Fruit fly (Drosophila melanogaster) whole organism, embryonic: ENCODE data around the gene st.

ENCODE experiments used
- Aef1 ChIP-seq: fragments of 200-800 bp; sonication (Bioruptor generic); IDR thresholded peaks from 3 replicates; pipeline ENCODE4 v1.3.6; 2022; ENCODE audit warnings: missing biosample characterization, missing genetic modification characterization
- CG12155 ChIP-seq: fragments of 200-800 bp; sonication (Bioruptor generic); optimal IDR thresholded peaks from 3 replicates; lab custom pipeline; 2016; ENCODE audit warnings: missing biosample characterization, missing genetic modification characterization
- CG12659 ChIP-seq: fragments of 200-800 bp; sonication (Bioruptor generic); optimal IDR thresholded peaks from 3 replicates; lab custom pipeline; 2017; ENCODE audit warnings: mild to moderate bottlenecking, missing biosample characterization, missing genetic modification reagents, missing genetic modification characterization
- CG12769 ChIP-seq: fragments of 200-800 bp; sonication (Bioruptor generic); optimal IDR thresholded peaks from 2 replicates; lab custom pipeline; 2019; ENCODE audit warnings: missing biosample characterization, mild to moderate bottlenecking, missing genetic modification characterization, moderate library complexity
- CG12942 ChIP-seq: fragments of 200-800 bp; sonication (Bioruptor generic); optimal IDR thresholded peaks from 3 replicates; lab custom pipeline; 2016; ENCODE audit warnings: missing biosample characterization, missing genetic modification characterization
- CG15479 ChIP-seq: fragments of 200-800 bp; sonication (Bioruptor generic); optimal IDR thresholded peaks from 3 replicates; lab custom pipeline; 2019; ENCODE audit warnings: missing biosample characterization, mild to moderate bottlenecking, missing genetic modification characterization, moderate library complexity
- CG15514 ChIP-seq: fragments of 200-800 bp; sonication (Bioruptor generic); optimal IDR thresholded peaks from 3 replicates; lab custom pipeline; 2017; ENCODE audit warnings: missing biosample characterization, missing genetic modification characterization, mild to moderate bottlenecking, moderate library complexity, missing genetic modification reagents
- CG17568 ChIP-seq: fragments of 200-800 bp; sonication (Bioruptor generic); optimal IDR thresholded peaks from 2 replicates; lab custom pipeline; 2018; ENCODE audit warnings: missing biosample characterization, mild to moderate bottlenecking, missing genetic modification characterization, moderate library complexity
- CG18262 ChIP-seq: fragments of 200-800 bp; optimal IDR thresholded peaks from 3 replicates; lab custom pipeline; 2019; ENCODE audit warnings: missing biosample characterization, mild to moderate bottlenecking, missing genetic modification characterization, moderate library complexity
- CG1832 ChIP-seq: fragments of 200-800 bp; sonication (Bioruptor generic); optimal IDR thresholded peaks from 2 replicates; lab custom pipeline; 2017; ENCODE audit warnings: missing biosample characterization, mild to moderate bottlenecking, missing genetic modification characterization, inconsistent platforms
- CG18599 ChIP-seq: fragments of 200-800 bp; sonication (Bioruptor generic); optimal IDR thresholded peaks from 3 replicates; lab custom pipeline; 2017; ENCODE audit warnings: missing biosample characterization, missing genetic modification characterization, mild to moderate bottlenecking, moderate library complexity, missing genetic modification reagents
- CG18764 ChIP-seq: fragments of 200-800 bp; sonication (Bioruptor generic); optimal IDR thresholded peaks from 3 replicates; lab custom pipeline; 2016; ENCODE audit warnings: missing biosample characterization, missing genetic modification characterization
- CG3163 ChIP-seq: fragments of 200-800 bp; sonication (Bioruptor generic); optimal IDR thresholded peaks from 3 replicates; lab custom pipeline; 2016; ENCODE audit warnings: missing biosample characterization, missing genetic modification characterization
- CG34224 ChIP-seq: fragments of 200-800 bp; sonication (Bioruptor generic); IDR thresholded peaks from 3 replicates; pipeline ENCODE4 v1.3.6; 2022; ENCODE audit warnings: missing biosample characterization, missing genetic modification characterization; ENCODE audit not compliant: partially characterized antibody
- CG3995 ChIP-seq: fragments of 200-800 bp; sonication (Bioruptor generic); optimal IDR thresholded peaks from 3 replicates; lab custom pipeline; 2016; ENCODE audit warnings: missing biosample characterization, missing genetic modification characterization
- CG42726 ChIP-seq: fragments of 200-800 bp; sonication (Bioruptor generic); IDR thresholded peaks from 2 replicates; pipeline ENCODE4 v1.3.6; 2022; ENCODE audit warnings: missing biosample characterization, missing genetic modification characterization; ENCODE audit not compliant: partially characterized antibody
- CG4282 ChIP-seq: fragments of 200-800 bp; sonication (Bioruptor generic); optimal IDR thresholded peaks from 2 replicates; lab custom pipeline; 2016; ENCODE audit warnings: missing biosample characterization, missing genetic modification characterization
- CG5953 ChIP-seq: fragments of 200-800 bp; sonication (Bioruptor generic); IDR thresholded peaks from 2 replicates; pipeline ENCODE4 v1.3.6; 2022; ENCODE audit warnings: missing biosample characterization, missing genetic modification characterization
- CG6654 ChIP-seq: fragments of 200-800 bp; sonication (Bioruptor generic); optimal IDR thresholded peaks from 2 replicates; lab custom pipeline; 2017; ENCODE audit warnings: missing biosample characterization, mild to moderate bottlenecking, missing genetic modification characterization
- CG6765 ChIP-seq: fragments of 200-800 bp; sonication (Bioruptor generic); optimal IDR thresholded peaks from 3 replicates; lab custom pipeline; 2017; ENCODE audit warnings: missing biosample characterization, mild to moderate bottlenecking, missing genetic modification characterization
- CG6791 ChIP-seq: fragments of 200-800 bp; sonication (Bioruptor generic); IDR thresholded peaks from 3 replicates; pipeline ENCODE4 v1.3.6; 2022; ENCODE audit warnings: missing biosample characterization, missing genetic modification characterization; ENCODE audit not compliant: partially characterized antibody
- CG8290 ChIP-seq, 3 experiments: fragments of 200-800 bp; sonication (Bioruptor generic); optimal IDR thresholded peaks; 2 replicates each; lab custom pipeline; 2016 to 2019; ENCODE audit warnings: missing biosample characterization in 3 of 3, missing genetic modification characterization in 3 of 3, mild to moderate bottlenecking in 2 of 3, moderate library complexity in 1 of 3
- CG9215 ChIP-seq: fragments of 200-800 bp; sonication (Bioruptor generic); IDR thresholded peaks from 2 replicates; pipeline ENCODE4 v1.3.6; 2022; ENCODE audit warnings: missing biosample characterization, missing genetic modification characterization
- CTCF ChIP-seq: fragments of 200-800 bp; sonication (Bioruptor generic); optimal IDR thresholded peaks from 2 replicates; lab custom pipeline; 2017; ENCODE audit warnings: missing biosample characterization, mild to moderate bottlenecking, missing genetic modification characterization, moderate library complexity
- Chrac-16 ChIP-seq: fragments of 200-800 bp; sonication (Bioruptor generic); optimal IDR thresholded peaks from 3 replicates; lab custom pipeline; 2016; ENCODE audit warnings: missing biosample characterization, missing genetic modification characterization
- D ChIP-seq, 2 experiments: fragments of 200-800 bp in 1 of 2; fragments of >200 bp in 1 of 2; sonication (Bioruptor generic) in 1 of 2; optimal IDR thresholded peaks; 2 replicates in 1 of 2; 3 replicates in 1 of 2; lab custom pipeline; 2017; ENCODE audit warnings: mild to moderate bottlenecking in 1 of 2, missing biosample characterization in 1 of 2, missing genetic modification characterization in 1 of 2, missing genetic modification reagents in 1 of 2
- Doc2 ChIP-seq: fragments of 200-800 bp; sonication (Bioruptor generic); IDR thresholded peaks from 2 replicates; pipeline ENCODE4 v1.3.6; 2022; ENCODE audit warnings: missing biosample characterization, missing genetic modification characterization
- Gsc ChIP-seq: fragments of 200-800 bp; sonication (Bioruptor generic); IDR thresholded peaks from 2 replicates; pipeline ENCODE4 v1.3.6; 2022; ENCODE audit warnings: missing biosample characterization, missing genetic modification characterization
- Hr39 ChIP-seq: fragments of >200 bp; optimal IDR thresholded peaks from 2 replicates; lab custom pipeline; 2017
- Kr ChIP-seq: fragments of 200-800 bp; sonication (Bioruptor generic); optimal IDR thresholded peaks from 2 replicates; lab custom pipeline; 2017; ENCODE audit warnings: missing biosample characterization, mild to moderate bottlenecking, missing genetic modification characterization
- Med ChIP-seq: fragments of 200-800 bp; sonication (Bioruptor generic); peaks from one replicate; lab custom pipeline; 2016; ENCODE audit warnings: missing biosample characterization, missing genetic modification characterization, mild to moderate bottlenecking, inconsistent platforms, moderate library complexity
- Sry-δ ChIP-seq: fragments of 200-800 bp; sonication (Bioruptor generic); optimal IDR thresholded peaks from 2 replicates; lab custom pipeline; 2016; ENCODE audit warnings: missing biosample characterization, missing genetic modification characterization
- Stat92E ChIP-seq, 3 experiments: fragments of >200 bp in 2 of 3; fragments of 200-800 bp in 1 of 3; sonication (Bioruptor generic) in 1 of 3; optimal IDR thresholded peaks; 2 replicates each; lab custom pipeline; 2017 to 2019; ENCODE audit warnings: missing biosample characterization in 3 of 3, missing genetic modification characterization in 3 of 3, mild to moderate bottlenecking in 1 of 3, moderate library complexity in 1 of 3
- Trl ChIP-seq, 3 experiments: fragments of >200 bp in 2 of 3; fragments of 200-800 bp in 1 of 3; sonication (Bioruptor generic) in 1 of 3; optimal IDR thresholded peaks; 2 replicates in 1 of 3; 3 replicates in 2 of 3; lab custom pipeline; 2016 to 2017; ENCODE audit warnings: missing biosample characterization in 1 of 3, missing genetic modification characterization in 1 of 3
- cad ChIP-seq: fragments of >200 bp; optimal IDR thresholded peaks from 2 replicates; lab custom pipeline; 2017; ENCODE audit warnings: missing biosample characterization, missing genetic modification characterization
- cato ChIP-seq: fragments of 200-800 bp; sonication (Bioruptor generic); optimal IDR thresholded peaks from 2 replicates; lab custom pipeline; 2016; ENCODE audit warnings: missing biosample characterization, missing genetic modification characterization, borderline replicate concordance
- ci ChIP-seq: fragments of 200-800 bp; sonication (Bioruptor generic); IDR thresholded peaks from 3 replicates; pipeline ENCODE4 v1.3.6; 2022; ENCODE audit warnings: missing biosample characterization, missing genetic modification characterization
- crol ChIP-seq: fragments of 200-800 bp; sonication (Bioruptor generic); IDR thresholded peaks from 2 replicates; pipeline ENCODE4 v1.3.6; 2022; ENCODE audit warnings: missing biosample characterization, missing genetic modification characterization
- dmrt99B ChIP-seq: fragments of 200-800 bp; sonication (Bioruptor generic); optimal IDR thresholded peaks from 2 replicates; lab custom pipeline; 2018; ENCODE audit warnings: missing biosample characterization, mild to moderate bottlenecking, missing genetic modification characterization, moderate library complexity
- gro ChIP-seq: fragments of 200-800 bp; sonication (Bioruptor generic); optimal IDR thresholded peaks from 2 replicates; lab custom pipeline; 2016; ENCODE audit warnings: missing biosample characterization, missing genetic modification characterization
- ham ChIP-seq: fragments of 200-800 bp; sonication (Bioruptor generic); IDR thresholded peaks from 2 replicates; pipeline ENCODE4 v1.3.6; 2022; ENCODE audit warnings: missing biosample characterization, missing genetic modification characterization
- ind ChIP-seq: fragments of 200-800 bp; sonication (Bioruptor generic); optimal IDR thresholded peaks from 3 replicates; lab custom pipeline; 2016; ENCODE audit warnings: missing biosample characterization, missing genetic modification characterization
- pros ChIP-seq: fragments of 200-800 bp; sonication (Bioruptor generic); optimal IDR thresholded peaks from 3 replicates; lab custom pipeline; 2019; ENCODE audit warnings: missing biosample characterization, mild to moderate bottlenecking, missing genetic modification characterization, moderate library complexity
- sens ChIP-seq: fragments of 200-800 bp; sonication (Bioruptor generic); peaks from one replicate; lab custom pipeline; 2016; ENCODE audit warnings: missing biosample characterization, missing genetic modification characterization
- tll ChIP-seq, 2 experiments: fragments of 200-800 bp in 1 of 2; fragments of >200 bp in 1 of 2; sonication (Bioruptor generic) in 1 of 2; optimal IDR thresholded peaks; 2 replicates each; lab custom pipeline; 2017 to 2019; ENCODE audit warnings: missing biosample characterization in 2 of 2, missing genetic modification characterization in 2 of 2, mild to moderate bottlenecking in 1 of 2, moderate library complexity in 1 of 2
- tup ChIP-seq: fragments of 200-800 bp; sonication (Bioruptor generic); optimal IDR thresholded peaks from 2 replicates; lab custom pipeline; 2016; ENCODE audit warnings: missing biosample characterization, mild to moderate bottlenecking, missing genetic modification characterization, moderate library complexity
- tx ChIP-seq: fragments of 200-800 bp; sonication (Bioruptor generic); optimal IDR thresholded peaks from 2 replicates; lab custom pipeline; 2016; ENCODE audit warnings: missing biosample characterization, missing genetic modification characterization
- zen ChIP-seq: fragments of 200-800 bp; sonication (Bioruptor generic); optimal IDR thresholded peaks from 3 replicates; lab custom pipeline; 2018; ENCODE audit warnings: missing biosample characterization, mild to moderate bottlenecking, missing genetic modification characterization, moderate library complexity
- zfh2 ChIP-seq: fragments of 200-800 bp; sonication (Bioruptor generic); optimal IDR thresholded peaks from 2 replicates; lab custom pipeline; 2016; ENCODE audit warnings: missing biosample characterization, missing genetic modification characterization

The st gene

DNA sequence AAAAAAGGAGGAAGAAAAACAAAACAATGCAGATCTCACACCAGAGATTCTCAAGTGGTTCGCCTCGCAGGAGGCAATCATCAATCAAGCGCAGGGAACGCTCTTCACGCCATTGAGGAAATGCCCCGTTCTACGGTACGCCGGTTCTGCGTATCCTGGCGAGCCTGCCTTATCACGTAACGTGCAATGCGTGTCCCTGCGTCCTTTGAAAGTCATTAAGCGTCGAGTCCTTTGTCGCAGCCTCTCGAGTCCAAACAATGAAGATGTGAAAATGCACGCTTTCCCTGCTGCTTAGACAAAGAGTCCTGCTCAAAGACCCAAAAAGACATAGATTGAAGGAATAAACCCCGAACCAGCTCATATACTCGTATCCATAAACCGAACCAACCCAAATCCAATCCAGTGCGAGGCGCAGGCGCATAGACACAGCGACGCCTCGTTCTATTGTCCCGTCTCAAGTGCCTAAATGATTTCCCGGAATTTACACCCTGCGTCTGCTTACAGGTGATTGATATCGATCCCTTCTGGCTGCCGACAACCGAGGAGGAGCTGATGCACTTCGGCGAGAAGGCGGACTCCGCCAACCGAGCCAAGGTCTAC, 6.3 kb upstream of the st start:
- TF ChIP-seq Chrac-16 (no peak), CG34224 (GFP tag; lab: Robert Waterston, UW) (no peak), tll (GFP tag; optimal IDR thresholded peaks at IDR 0.05; lab: Kevin White, UChicago) (peak in 1 of 2 experiments; percentile 87), Sry-δ (no peak), Gsc (no peak), CG12769 (tag; lab: Kevin White, UChicago) (no peak), Doc2 (no peak), CG12942 (GFP tag; lab: Kevin White, UChicago) (no peak), sens (peak; percentile 34), zfh2 (GFP tag; lab: Kevin White, UChicago) (no peak), zen (tag; lab: Kevin White, UChicago) (peak; percentile 97), CG15479 (GFP tag; lab: Kevin White, UChicago) (peak; percentile 35), Aef1 (GFP tag; lab: Robert Waterston, UW) (no peak), Kr (GFP tag; lab: Kevin White, UChicago) (peak; percentile 56), CG6765 (GFP tag; lab: Kevin White, UChicago) (no peak), gro (no peak), CG12155 (no peak), tup (GFP tag; lab: Kevin White, UChicago) (no peak), CG15514 (GFP tag; lab: Kevin White, UChicago) (no peak), CG12659 (GFP tag; lab: Kevin White, UChicago) (no peak), CG5953 (GFP tag; lab: Robert Waterston, UW) (no peak), dmrt99B (no peak), cad (GFP tag; lab: Kevin White, UChicago) (peak; percentile 41), ind (GFP tag; lab: Kevin White, UChicago) (no peak), pros (GFP tag; lab: Kevin White, UChicago) (peak; percentile 17), Stat92E (GFP tag; optimal IDR thresholded peaks at IDR 0.05; lab: Kevin White, UChicago) (peak in 1 of 3 experiments; percentile 43), ham (GFP tag; lab: Robert Waterston, UW) (no peak), D (optimal IDR thresholded peaks at IDR 0.05; lab: Kevin White, UChicago) (peak; percentile 97), D (GFP tag; optimal IDR thresholded peaks at IDR 0.05; lab: Kevin White, UChicago) (no peak), CG17568 (GFP tag; lab: Kevin White, UChicago) (no peak), CTCF (no peak), Med (no peak), crol (GFP tag; lab: Robert Waterston, UW) (no peak), CG3995 (GFP tag; lab: Kevin White, UChicago) (no peak), CG18262 (tag; lab: Kevin White, UChicago) (no peak), CG4282 (no peak)

DNA sequence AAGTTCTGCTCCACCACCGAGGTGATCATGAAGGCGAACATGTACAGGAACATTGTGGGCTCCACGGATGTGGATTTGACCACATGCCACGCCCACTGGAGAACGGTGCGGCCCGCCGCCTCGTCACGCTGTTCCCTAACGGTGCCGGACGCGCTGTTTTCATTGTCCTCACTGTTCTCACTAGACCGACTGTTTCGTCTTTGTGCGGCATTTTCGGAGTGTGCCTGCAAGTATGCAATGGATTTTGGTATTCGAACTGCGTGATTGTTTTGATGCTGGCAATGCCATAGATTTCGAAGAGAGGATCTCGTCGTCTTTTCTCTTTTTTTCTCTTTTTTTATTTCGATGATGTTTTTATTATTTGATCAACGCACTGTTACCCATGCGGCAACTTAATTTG, 3.7 kb upstream of the st start:
- TF ChIP-seq CG18764 (no peak), CG3995 (GFP tag; lab: Kevin White, UChicago) (no peak), sens (peak; percentile 50), Hr39 (no peak), ci (0 out of 3 replicates have a peak, but pooled peaks have one; percentile 18), CG6791 (GFP tag; lab: Robert Waterston, UW) (peak; percentile 32; the same call in 1 of the 3 replicates), CG3163 (GFP tag; lab: Kevin White, UChicago) (peak; percentile 40), tx (GFP tag; lab: Kevin White, UChicago) (no peak), cato (GFP tag; lab: Kevin White, UChicago) (no peak), CG42726 (GFP tag; lab: Robert Waterston, UW) (0 out of 2 replicates have a peak, but pooled peaks have one; percentile 4), CG8290 (GFP tag; optimal IDR thresholded peaks at IDR 0.05; lab: Kevin White, UChicago) (no peak), CG8290 (tag; optimal IDR thresholded peaks at IDR 0.05; lab: Kevin White, UChicago) (peak in 1 of 2 experiments; percentile 23), CG6654 (GFP tag; lab: Kevin White, UChicago) (no peak), Trl (optimal IDR thresholded peaks at IDR 0.05; lab: Kevin White, UChicago) (peak; percentile 36 to 66), Trl (GFP tag; optimal IDR thresholded peaks at IDR 0.05; lab: Kevin White, UChicago) (no peak), CG18599 (no peak), Med (peak; percentile 2), CG9215 (peak; percentile 75), CG1832 (GFP tag; lab: Kevin White, UChicago) (no peak)
